Worm (Caenorhabditis elegans) whole organism, young adult: Measurements from ENCODE around the gene moa-1.

ENCODE experiments used
- B0035.1 ChIP-seq: sonication (generic microtip); optimal IDR thresholded peaks from 2 replicates; lab custom pipeline; 2016; ENCODE audit warnings: missing genetic modification characterization, mild to moderate bottlenecking, missing compliant biosample characterization, missing genotype, missing genetic modification reagents
- B0261.1 ChIP-seq: sonication (generic microtip); optimal IDR thresholded peaks from 2 replicates; lab custom pipeline; 2016; ENCODE audit warnings: mild to moderate bottlenecking, missing genetic modification characterization, moderate library complexity, missing compliant biosample characterization
- B0336.3 ChIP-seq: fragments of 200-800 bp; sonication (Bioruptor generic); IDR thresholded peaks from 2 replicates; pipeline ENCODE4 v1.3.6; 2022; ENCODE audit warnings: missing genetic modification characterization, missing compliant biosample characterization
- C17E4.6 ChIP-seq: fragments of 200-800 bp; sonication (Bioruptor generic); IDR thresholded peaks from 2 replicates; pipeline ENCODE4 v1.3.6; 2022; ENCODE audit warnings: missing genetic modification reagents, missing genetic modification characterization, missing compliant biosample characterization
- F22D6.2 ChIP-seq: sonication (generic microtip); optimal IDR thresholded peaks from 2 replicates; lab custom pipeline; 2016; ENCODE audit warnings: mild to moderate bottlenecking, missing genetic modification characterization, missing compliant biosample characterization
- F33H1.4 ChIP-seq: fragments of 200-800 bp; sonication (Bioruptor generic); IDR thresholded peaks from 2 replicates; pipeline ENCODE4 v1.3.6; 2022; ENCODE audit warnings: missing genetic modification reagents, missing genetic modification characterization, missing compliant biosample characterization
- F52B5.7 ChIP-seq: sonication (generic microtip); optimal IDR thresholded peaks from 2 replicates; lab custom pipeline; 2016; ENCODE audit warnings: mild to moderate bottlenecking, missing genetic modification characterization, missing compliant biosample characterization
- K11D2.4 ChIP-seq: fragments of 200-800 bp; sonication (Bioruptor generic); IDR thresholded peaks from 2 replicates; pipeline ENCODE4 v1.3.6; 2022; ENCODE audit warnings: missing genetic modification reagents, missing genetic modification characterization, missing compliant biosample characterization
- K12H6.12 ChIP-seq: fragments of 200-800 bp; sonication (Bioruptor generic); optimal IDR thresholded peaks from 2 replicates; lab custom pipeline; 2018; ENCODE audit warnings: mild to moderate bottlenecking, missing genetic modification characterization, missing compliant biosample characterization
- T07F8.4 ChIP-seq: sonication (generic microtip); optimal IDR thresholded peaks from 2 replicates; lab custom pipeline; 2016; ENCODE audit warnings: mild to moderate bottlenecking, missing genetic modification characterization, moderate library complexity, missing compliant biosample characterization
- Y53F4B.3 ChIP-seq: fragments of 200-800 bp; sonication (Bioruptor generic); IDR thresholded peaks from 2 replicates; pipeline ENCODE4 v1.3.6; 2022; ENCODE audit warnings: missing genetic modification reagents, missing genetic modification characterization, missing compliant biosample characterization
- aptf-2 ChIP-seq: fragments of 200-800 bp; sonication (Bioruptor generic); conservative IDR thresholded peaks from 2 replicates; pipeline ENCODE4 v1.3.6; 2022; ENCODE audit warnings: missing genetic modification reagents, missing genetic modification characterization, missing compliant biosample characterization
- aptf-3 ChIP-seq: fragments of 200-800 bp; sonication (Bioruptor generic); IDR thresholded peaks from 2 replicates; pipeline ENCODE4 v1.3.6; 2022; ENCODE audit warnings: missing genetic modification characterization, missing compliant biosample characterization
- athp-1 ChIP-seq: sonication (generic microtip); optimal IDR thresholded peaks from 2 replicates; lab custom pipeline; 2017; ENCODE audit warnings: mild to moderate bottlenecking, missing genetic modification characterization, missing compliant biosample characterization
- attf-3 ChIP-seq: fragments of 200-800 bp; sonication (Bioruptor generic); conservative IDR thresholded peaks from 2 replicates; pipeline ENCODE4 v1.3.6; 2022; ENCODE audit warnings: missing genetic modification reagents, missing genetic modification characterization, missing compliant biosample characterization
- attf-5 ChIP-seq: fragments of 200-800 bp; sonication (Bioruptor generic); optimal IDR thresholded peaks from 2 replicates; lab custom pipeline; 2018; ENCODE audit warnings: mild to moderate bottlenecking, missing genetic modification characterization, missing compliant biosample characterization
- bed-1 ChIP-seq: fragments of 200-800 bp; sonication (Bioruptor generic); IDR thresholded peaks from 2 replicates; pipeline ENCODE4 v1.3.6; 2022; ENCODE audit warnings: missing genetic modification reagents, missing genetic modification characterization, missing compliant biosample characterization
- cebp-1 ChIP-seq, 2 experiments: fragments of 200-800 bp in 1 of 2; sonication (Bioruptor generic) in 1 of 2; sonication (generic microtip) in 1 of 2; IDR thresholded peaks in 1 of 2; optimal IDR thresholded peaks in 1 of 2; 2 replicates each; pipeline versions ENCODE4 v1.3.6 to Lab custom; 2017 to 2022; ENCODE audit warnings: missing compliant biosample characterization in 2 of 2, missing genetic modification characterization in 2 of 2, mild to moderate bottlenecking in 1 of 2, missing genetic modification reagents in 1 of 2, moderate library complexity in 1 of 2
- ceh-100 ChIP-seq: fragments of 200-800 bp; sonication (Bioruptor generic); IDR thresholded peaks from 2 replicates; pipeline ENCODE4 v1.3.6; 2022; ENCODE audit warnings: missing genetic modification reagents, missing genetic modification characterization, missing compliant biosample characterization
- ceh-58 ChIP-seq: fragments of 200-800 bp; sonication (Bioruptor generic); IDR thresholded peaks from 2 replicates; pipeline ENCODE4 v1.3.6; 2022; ENCODE audit warnings: missing genetic modification characterization, missing compliant biosample characterization
- ceh-79 ChIP-seq: sonication (generic microtip); optimal IDR thresholded peaks from 2 replicates; lab custom pipeline; 2017; ENCODE audit warnings: mild to moderate bottlenecking, missing genetic modification characterization, missing compliant biosample characterization
- chd-7 ChIP-seq: sonication (generic microtip); optimal IDR thresholded peaks from 2 replicates; lab custom pipeline; 2016; ENCODE audit warnings: mild to moderate bottlenecking, missing genetic modification characterization, moderate library complexity, missing compliant biosample characterization
- dox-1 ChIP-seq: fragments of 200-800 bp; sonication (Bioruptor generic); IDR thresholded peaks from 2 replicates; pipeline ENCODE4 v1.3.6; 2022; ENCODE audit warnings: missing genetic modification reagents, missing genetic modification characterization, missing compliant biosample characterization
- dpff-1 ChIP-seq: sonication (generic microtip); optimal IDR thresholded peaks from 2 replicates; lab custom pipeline; 2017; ENCODE audit warnings: mild to moderate bottlenecking, missing genetic modification characterization, missing compliant biosample characterization
- dpl-1 ChIP-seq: fragments of 150-350 bp; optimal IDR thresholded peaks from 2 replicates; lab custom pipeline; 2014; ENCODE audit warnings: missing biosample characterization, missing genetic modification reagents, missing genetic modification characterization
- egrh-3 ChIP-seq: fragments of 200-800 bp; sonication (Bioruptor generic); IDR thresholded peaks from 2 replicates; pipeline ENCODE4 v1.3.6; 2022; ENCODE audit warnings: missing genetic modification reagents, missing genetic modification characterization, missing compliant biosample characterization
- him-1 ChIP-seq: sonication (generic microtip); optimal IDR thresholded peaks from 2 replicates; lab custom pipeline; 2016; ENCODE audit warnings: missing genotype, missing genetic modification reagents, missing genetic modification characterization, missing compliant biosample characterization
- hlh-12 ChIP-seq: sonication (generic microtip); optimal IDR thresholded peaks from 2 replicates; lab custom pipeline; 2016; ENCODE audit warnings: missing genetic modification characterization, missing compliant biosample characterization
- hmg-1.2 ChIP-seq: fragments of 200-800 bp; sonication (Bioruptor generic); IDR thresholded peaks from 2 replicates; pipeline ENCODE4 v1.3.6; 2022; ENCODE audit warnings: missing genetic modification reagents, missing genetic modification characterization, missing compliant biosample characterization
- let-526 ChIP-seq: fragments of 200-800 bp; sonication (Bioruptor generic); IDR thresholded peaks from 2 replicates; pipeline ENCODE4 v1.3.6; 2022; ENCODE audit warnings: missing genetic modification reagents, missing genetic modification characterization, missing compliant biosample characterization
- lin-26 ChIP-seq: fragments of 200-800 bp; sonication (Bioruptor generic); IDR thresholded peaks from 2 replicates; pipeline ENCODE4 v1.3.6; 2022; ENCODE audit warnings: missing genetic modification reagents, missing genetic modification characterization, missing compliant biosample characterization
- madf-10 ChIP-seq: sonication (generic microtip); optimal IDR thresholded peaks from 2 replicates; lab custom pipeline; 2016; ENCODE audit warnings: mild to moderate bottlenecking, missing genetic modification characterization, missing compliant biosample characterization
- madf-3 ChIP-seq: fragments of 200-800 bp; sonication (Bioruptor generic); IDR thresholded peaks from 2 replicates; pipeline ENCODE4 v1.3.6; 2022; ENCODE audit warnings: missing genetic modification reagents, missing genetic modification characterization, missing compliant biosample characterization
- madf-6 ChIP-seq: fragments of 200-800 bp; sonication (Bioruptor generic); IDR thresholded peaks from 2 replicates; pipeline ENCODE4 v1.3.6; 2022; ENCODE audit warnings: missing genetic modification reagents, missing genetic modification characterization, missing compliant biosample characterization
- nfya-1 ChIP-seq: sonication (generic microtip); optimal IDR thresholded peaks from 2 replicates; lab custom pipeline; 2017; ENCODE audit warnings: antibody characterized with exemption, missing compliant biosample characterization, missing genetic modification characterization, borderline replicate concordance; ENCODE audit not compliant: insufficient read depth
- nfyb-1 ChIP-seq: fragments of 200-800 bp; sonication (Bioruptor generic); IDR thresholded peaks from 2 replicates; pipeline ENCODE4 v1.3.6; 2022; ENCODE audit warnings: missing genetic modification reagents, missing genetic modification characterization, missing compliant biosample characterization
- nhr-27 ChIP-seq: fragments of 200-800 bp; sonication (Bioruptor generic); optimal IDR thresholded peaks from 2 replicates; lab custom pipeline; 2018; ENCODE audit warnings: mild to moderate bottlenecking, missing genetic modification characterization, moderate library complexity, missing compliant biosample characterization
- nhr-90 ChIP-seq: sonication (generic microtip); optimal IDR thresholded peaks from 2 replicates; lab custom pipeline; 2016; ENCODE audit warnings: missing genotype, mild to moderate bottlenecking, missing genetic modification characterization, missing compliant biosample characterization
- repo-1 ChIP-seq: sonication (generic microtip); optimal IDR thresholded peaks from 2 replicates; lab custom pipeline; 2017; ENCODE audit warnings: mild to moderate bottlenecking, missing genetic modification characterization, missing compliant biosample characterization
- sea-2 ChIP-seq: fragments of 200-800 bp; sonication (Bioruptor generic); IDR thresholded peaks from 2 replicates; pipeline ENCODE4 v1.3.6; 2022; ENCODE audit warnings: missing genetic modification characterization, missing compliant biosample characterization
- snpc-3.4 ChIP-seq: sonication (generic microtip); optimal IDR thresholded peaks from 2 replicates; lab custom pipeline; 2017; ENCODE audit warnings: missing genetic modification characterization, mild to moderate bottlenecking, missing compliant biosample characterization, antibody characterized with exemption, moderate library complexity, missing genotype, missing genetic modification reagents
- sptf-2 ChIP-seq: fragments of 200-800 bp; sonication (Bioruptor generic); optimal IDR thresholded peaks from 2 replicates; lab custom pipeline; 2018; ENCODE audit warnings: mild to moderate bottlenecking, missing genetic modification characterization, missing compliant biosample characterization
- tlf-1 ChIP-seq: fragments of 200-800 bp; sonication (Bioruptor generic); optimal IDR thresholded peaks from 2 replicates; lab custom pipeline; 2018; ENCODE audit warnings: mild to moderate bottlenecking, missing genetic modification characterization, missing compliant biosample characterization
- xnd-1 ChIP-seq: sonication (generic microtip); optimal IDR thresholded peaks from 2 replicates; lab custom pipeline; 2016; ENCODE audit warnings: missing genotype, missing genetic modification reagents, missing genetic modification characterization, missing compliant biosample characterization
- zfh-2 ChIP-seq: fragments of 200-800 bp; sonication (Bioruptor generic); conservative IDR thresholded peaks from 2 replicates; pipeline ENCODE4 v1.3.6; 2022; ENCODE audit warnings: missing genetic modification reagents, missing genetic modification characterization, missing compliant biosample characterization
- zim-3 ChIP-seq: sonication (generic microtip); optimal IDR thresholded peaks from 2 replicates; lab custom pipeline; 2017; ENCODE audit warnings: mild to moderate bottlenecking, missing genetic modification characterization, moderate library complexity, missing compliant biosample characterization
- ztf-22 ChIP-seq: fragments of 200-800 bp; sonication (Bioruptor generic); optimal IDR thresholded peaks from 2 replicates; lab custom pipeline; 2018; ENCODE audit warnings: mild to moderate bottlenecking, missing genetic modification characterization, moderate library complexity, missing compliant biosample characterization
- ztf-25 ChIP-seq: fragments of 200-800 bp; sonication (Bioruptor generic); IDR thresholded peaks from 2 replicates; pipeline ENCODE4 v1.3.6; 2022; ENCODE audit warnings: missing genetic modification reagents, missing genetic modification characterization, missing compliant biosample characterization
- ztf-3 ChIP-seq: fragments of 200-800 bp; sonication (Bioruptor generic); optimal IDR thresholded peaks from 2 replicates; lab custom pipeline; 2018; ENCODE audit warnings: mild to moderate bottlenecking, missing genetic modification characterization, missing compliant biosample characterization

The moa-1 gene

DNA sequence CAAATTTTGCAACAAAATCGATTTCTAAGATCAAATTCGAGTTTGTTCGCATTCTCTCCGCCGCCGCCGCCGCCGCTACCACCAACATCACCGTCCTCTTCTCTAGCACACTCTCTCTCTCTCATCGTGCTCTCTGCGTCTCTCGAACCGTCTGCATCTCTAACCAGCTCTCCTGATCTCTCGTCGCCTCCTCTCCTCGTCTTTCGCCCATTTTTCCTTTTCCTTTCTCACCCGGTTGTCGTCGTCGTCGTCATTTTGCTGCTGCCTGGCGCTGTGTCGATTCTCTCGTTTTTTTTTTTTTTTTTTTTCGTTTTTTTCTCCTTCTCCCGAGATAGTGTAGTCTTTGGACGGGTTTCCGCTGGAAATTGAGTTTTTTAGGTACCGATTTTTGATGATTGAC, 43.2 kb downstream of the moa-1 start:
- TF ChIP-seq attf-5 (GFP tag; lab: Kevin White, UChicago) (peak; percentile 66), lin-26 (GFP tag; lab: Robert Waterston, UW) (peak; percentile 82), F52B5.7 (tag; lab: Kevin White, UChicago) (no peak), F33H1.4 (GFP tag; lab: Robert Waterston, UW) (no peak), bed-1 (GFP tag; lab: Robert Waterston, UW) (no peak), sptf-2 (no peak), madf-6 (GFP tag; lab: Robert Waterston, UW) (no peak), tlf-1 (GFP tag; lab: Kevin White, UChicago) (peak; percentile 49), let-526 (GFP tag; lab: Robert Waterston, UW) (0 out of 2 replicates have a peak, but pooled peaks have one; percentile 34), him-1 (tag; lab: Kevin White, UChicago) (no peak), ceh-100 (no peak), egrh-3 (GFP tag; lab: Robert Waterston, UW) (peak; percentile 87), B0261.1 (tag; lab: Kevin White, UChicago) (no peak), dpl-1 (GFP tag; lab: Kevin White, UChicago) (no peak), nhr-90 (tag; lab: Kevin White, UChicago) (no peak), nhr-27 (tag; lab: Kevin White, UChicago) (no peak), madf-3 (no peak), K12H6.12 (tag; lab: Kevin White, UChicago) (peak; percentile 49), repo-1 (tag; lab: Kevin White, UChicago) (no peak), xnd-1 (tag; lab: Kevin White, UChicago) (no peak), ztf-25 (no peak), snpc-3.4 (tag; lab: Kevin White, UChicago) (no peak), nfya-1 (tag; lab: Kevin White, UChicago) (no peak), aptf-2 (GFP tag; lab: Robert Waterston, UW) (no peak), hlh-12 (tag; lab: Kevin White, UChicago) (no peak), T07F8.4 (no peak), dox-1 (peak; percentile 69), C17E4.6 (no peak), zfh-2 (GFP tag; lab: Robert Waterston, UW) (peak; percentile 98), ceh-58 (no peak), K11D2.4 (GFP tag; lab: Robert Waterston, UW) (peak; percentile 95), B0035.1 (tag; lab: Kevin White, UChicago) (peak; percentile 60), F22D6.2 (tag; lab: Kevin White, UChicago) (peak; percentile 67), attf-3 (GFP tag; lab: Robert Waterston, UW) (0 out of 2 replicates have a peak, but pooled peaks have one; percentile 33), aptf-3 (GFP tag; lab: Robert Waterston, UW) (no peak), dpff-1 (tag; lab: Kevin White, UChicago) (no peak), cebp-1 (GFP tag; IDR thresholded peaks at IDR 0.05; lab: Robert Waterston, UW) (no peak), cebp-1 (tag; optimal IDR thresholded peaks at IDR 0.05; lab: Kevin White, UChicago) (peak; percentile 82), zim-3 (no peak), sea-2 (GFP tag; lab: Robert Waterston, UW) (no peak), hmg-1.2 (GFP tag; lab: Robert Waterston, UW) (peak; percentile 94), ceh-79 (tag; lab: Kevin White, UChicago) (no peak), ztf-3 (GFP tag; lab: Kevin White, UChicago) (peak; percentile 72), madf-10 (peak; percentile 95), athp-1 (tag; lab: Kevin White, UChicago) (peak; percentile 30), nfyb-1 (peak; percentile 87), Y53F4B.3 (GFP tag; lab: Robert Waterston, UW) (no peak), ztf-22 (GFP tag; lab: Kevin White, UChicago) (peak; percentile 89), chd-7 (tag; lab: Kevin White, UChicago) (peak; percentile 90), B0336.3 (GFP tag; lab: Robert Waterston, UW) (peak; percentile 74)
